Fruit fly (Drosophila melanogaster): ENCODE results near the gene Nt5a.

Nt5a gene

DNA sequence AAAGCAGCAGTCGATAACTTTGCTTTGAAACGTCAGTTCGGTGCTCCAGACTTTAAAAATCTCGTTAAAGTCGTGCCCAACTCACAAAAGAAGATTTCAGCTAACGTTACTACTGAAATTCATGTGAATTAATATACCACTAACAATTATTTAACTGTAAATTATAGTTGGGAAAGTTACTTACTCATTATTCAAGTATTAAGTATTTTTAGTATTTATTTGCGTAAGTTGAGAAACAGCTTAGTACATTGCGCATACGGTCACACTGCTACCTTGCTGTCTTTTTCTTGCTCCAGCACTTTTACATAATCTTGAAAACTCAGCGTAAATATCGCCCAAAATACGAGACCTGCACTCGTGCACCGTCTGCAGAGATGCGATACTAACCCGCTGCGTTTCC, 22.5 kb upstream of the Nt5a start, which contains the start of gene ND-ACP (continued):
- no peak for TF ChIP-seq NfI (GFP tag; optimal IDR thresholded peaks at IDR 0.05)
- no peak for TF ChIP-seq Oli (tag; optimal IDR thresholded peaks at IDR 0.05)
- no peak for TF ChIP-seq dmrt11E (tag; optimal IDR thresholded peaks at IDR 0.05)
- peak; percentile 32 for TF ChIP-seq CG30020 (tag; optimal IDR thresholded peaks at IDR 0.05)
- peak in 1 of 3 experiments; percentile 60 for TF ChIP-seq Stat92E (GFP tag; optimal IDR thresholded peaks at IDR 0.05)
- TF ChIP-seq CG10979 (tag; optimal IDR thresholded peaks at IDR 0.05), result no peak
- TF ChIP-seq Hr51 (GFP tag; optimal IDR thresholded peaks at IDR 0.05), result no peak
- TF ChIP-seq pfk (GFP tag; optimal IDR thresholded peaks at IDR 0.05), result no peak
- TF ChIP-seq CG2129 (GFP tag; IDR thresholded peaks at IDR 0.05; ENCODE audit: partially characterized antibody), result no peak
- no peak for TF ChIP-seq zf30C (GFP tag; optimal IDR thresholded peaks at IDR 0.05)
- TF ChIP-seq Myb (GFP tag; optimal IDR thresholded peaks at IDR 0.05), result peak; percentile 23
- no peak for TF ChIP-seq CrebB (tag; optimal IDR thresholded peaks at IDR 0.05)
- peak; percentile 46 for TF ChIP-seq CG1603 (tag; optimal IDR thresholded peaks at IDR 0.05)
- peak; percentile 19 for TF ChIP-seq HmgZ (tag; optimal IDR thresholded peaks at IDR 0.05)
- no peak for TF ChIP-seq ac (GFP tag; optimal IDR thresholded peaks at IDR 0.05)
- no peak for TF ChIP-seq CG10565 (GFP tag; optimal IDR thresholded peaks at IDR 0.05)
- peak; percentile 37 for TF ChIP-seq Lhr (GFP tag; optimal IDR thresholded peaks at IDR 0.05)
- no peak for TF ChIP-seq CG32767 (GFP tag; IDR thresholded peaks at IDR 0.05)
- no peak for TF ChIP-seq otp (GFP tag; IDR thresholded peaks at IDR 0.05)
- TF ChIP-seq CG14667 (GFP tag; IDR thresholded peaks at IDR 0.05), result no peak
- TF ChIP-seq CG7745 (tag; optimal IDR thresholded peaks at IDR 0.05), result no peak
- TF ChIP-seq klu (GFP tag; IDR thresholded peaks at IDR 0.05), result no peak
- TF ChIP-seq z (GFP tag; IDR thresholded peaks at IDR 0.05), result no peak
- no peak for TF ChIP-seq tup (GFP tag; optimal IDR thresholded peaks at IDR 0.05)
- TF ChIP-seq CG7963 (GFP tag; IDR thresholded peaks at IDR 0.05; ENCODE audit: partially characterized antibody), result no peak
- no peak for TF ChIP-seq CG7839 (tag; optimal IDR thresholded peaks at IDR 0.05)
- TF ChIP-seq insv (GFP tag; optimal IDR thresholded peaks at IDR 0.05), result no peak
- TF ChIP-seq Rx (GFP tag; IDR thresholded peaks at IDR 0.05), result no peak
- TF ChIP-seq Antp (GFP tag; optimal IDR thresholded peaks at IDR 0.05), result no peak
- TF ChIP-seq CG17802 (tag; optimal IDR thresholded peaks at IDR 0.05), result no peak
- no peak for TF ChIP-seq CG14441 (GFP tag; IDR thresholded peaks at IDR 0.05)
- TF ChIP-seq CG12219 (GFP tag; optimal IDR thresholded peaks at IDR 0.05), result no peak
- TF ChIP-seq CG10543 (GFP tag; optimal IDR thresholded peaks at IDR 0.05), result no peak
- no peak for TF ChIP-seq al (GFP tag; IDR thresholded peaks at IDR 0.05)
- no peak for TF ChIP-seq CG8290 (GFP tag; optimal IDR thresholded peaks at IDR 0.05)
- no peak for TF ChIP-seq CG8290 (tag; optimal IDR thresholded peaks at IDR 0.05)
- no peak for TF ChIP-seq zfh1 (GFP tag; IDR thresholded peaks at IDR 0.05)
- no peak for TF ChIP-seq Hmr (GFP tag; optimal IDR thresholded peaks at IDR 0.05)
- no peak for TF ChIP-seq Abd-B (GFP tag; optimal IDR thresholded peaks at IDR 0.05)
- no peak for TF ChIP-seq CG13894 (tag; optimal IDR thresholded peaks at IDR 0.05)
- TF ChIP-seq Dad (GFP tag; optimal IDR thresholded peaks at IDR 0.05), result no peak
- no peak for TF ChIP-seq Optix (GFP tag; IDR thresholded peaks at IDR 0.05)
- 0 out of 2 replicates have a peak, but pooled peaks have one; percentile 3 for TF ChIP-seq slbo (GFP tag; IDR thresholded peaks at IDR 0.05)
- TF ChIP-seq ERR (GFP tag; optimal IDR thresholded peaks at IDR 0.05), result no peak
- TF ChIP-seq chn (GFP tag; optimal IDR thresholded peaks at IDR 0.05), result no peak
- no peak for TF ChIP-seq CG6654 (GFP tag; optimal IDR thresholded peaks at IDR 0.05)
- TF ChIP-seq HLH3B (GFP tag; IDR thresholded peaks at IDR 0.05), result no peak
- no peak for TF ChIP-seq BtbVII (GFP tag; optimal IDR thresholded peaks at IDR 0.05)
- peak; percentile 28 for TF ChIP-seq CG4617 (GFP tag; optimal IDR thresholded peaks at IDR 0.05; ENCODE audit: borderline replicate concordance)
- peak; percentile 15 for TF ChIP-seq nmo (GFP tag; optimal IDR thresholded peaks at IDR 0.05)
- no peak for TF ChIP-seq sob (GFP tag; IDR thresholded peaks at IDR 0.05)
